Fruit fly (Drosophila melanogaster) whole organism, embryonic: ENCODE results near the gene UQCR-14L.

Experiments used
- Atf-2 ChIP-seq: fragments of 200-800 bp; sonication (Bioruptor generic); optimal IDR thresholded peaks from 2 replicates; lab custom pipeline; 2016; ENCODE audit warnings: missing biosample characterization, missing genetic modification characterization
- Bgb ChIP-seq: fragments of 200-800 bp; sonication (Bioruptor generic); IDR thresholded peaks from 2 replicates; pipeline ENCODE4 v1.3.6; 2022; ENCODE audit warnings: missing biosample characterization, missing genetic modification characterization; ENCODE audit not compliant: partially characterized antibody
- Blimp-1 ChIP-seq: fragments of 200-800 bp; sonication (Bioruptor generic); optimal IDR thresholded peaks from 3 replicates; lab custom pipeline; 2018; ENCODE audit warnings: missing biosample characterization, missing genetic modification characterization, mild to moderate bottlenecking, moderate library complexity, missing genetic modification reagents
- CG10321 ChIP-seq: fragments of 200-800 bp; sonication (Bioruptor generic); IDR thresholded peaks from 2 replicates; pipeline ENCODE4 v1.3.6; 2022; ENCODE audit warnings: missing biosample characterization, missing genetic modification characterization
- CG10565 ChIP-seq: fragments of 200-800 bp; sonication (Bioruptor generic); optimal IDR thresholded peaks from 3 replicates; lab custom pipeline; 2016; ENCODE audit warnings: missing biosample characterization, mild to moderate bottlenecking, missing genetic modification characterization
- CG11504 ChIP-seq: fragments of 200-800 bp; sonication (Bioruptor generic); optimal IDR thresholded peaks from 3 replicates; lab custom pipeline; 2019; ENCODE audit warnings: missing biosample characterization, mild to moderate bottlenecking, missing genetic modification characterization, moderate library complexity
- CG16863 ChIP-seq: fragments of 200-800 bp; sonication (Bioruptor generic); optimal IDR thresholded peaks from 3 replicates; lab custom pipeline; 2016; ENCODE audit warnings: missing biosample characterization, missing genetic modification characterization
- CG1792 ChIP-seq: fragments of 200-800 bp; sonication (Bioruptor generic); optimal IDR thresholded peaks from 2 replicates; lab custom pipeline; 2016; ENCODE audit warnings: missing biosample characterization, missing genetic modification characterization
- CG18619 ChIP-seq: fragments of 200-800 bp; sonication (Bioruptor generic); optimal IDR thresholded peaks from 3 replicates; lab custom pipeline; 2017; ENCODE audit warnings: missing biosample characterization, mild to moderate bottlenecking, missing genetic modification characterization
- CG3065 ChIP-seq: fragments of 200-800 bp; sonication (Bioruptor generic); optimal IDR thresholded peaks from 2 replicates; lab custom pipeline; 2016; ENCODE audit warnings: missing biosample characterization, missing genetic modification characterization
- CG32532 ChIP-seq: fragments of 200-800 bp; sonication (Bioruptor generic); IDR thresholded peaks from 2 replicates; pipeline ENCODE4 v1.3.6; 2022; ENCODE audit warnings: missing biosample characterization, missing genetic modification characterization
- CG4328 ChIP-seq: fragments of 200-800 bp; sonication (Bioruptor generic); optimal IDR thresholded peaks from 3 replicates; lab custom pipeline; 2017; ENCODE audit warnings: missing biosample characterization, missing genetic modification reagents, missing genetic modification characterization
- CG6254 ChIP-seq: fragments of 200-800 bp; sonication (Bioruptor generic); optimal IDR thresholded peaks from 3 replicates; lab custom pipeline; 2017; ENCODE audit warnings: mild to moderate bottlenecking, missing biosample characterization, missing genetic modification reagents, missing genetic modification characterization
- CG6272 ChIP-seq: fragments of 200-800 bp; sonication (Bioruptor generic); IDR thresholded peaks from 2 replicates; pipeline ENCODE4 v1.3.6; 2022; ENCODE audit warnings: missing biosample characterization, missing genetic modification characterization
- CG7372 ChIP-seq: fragments of 200-800 bp; sonication (Bioruptor generic); IDR thresholded peaks from 2 replicates; pipeline ENCODE4 v1.3.6; 2022; ENCODE audit warnings: missing biosample characterization, missing genetic modification characterization
- CG8388 ChIP-seq: fragments of 200-800 bp; sonication (Bioruptor generic); optimal IDR thresholded peaks from 2 replicates; lab custom pipeline; 2019; ENCODE audit warnings: missing biosample characterization, mild to moderate bottlenecking, missing genetic modification characterization, moderate library complexity
- CG9727 ChIP-seq: fragments of 200-800 bp; sonication (Bioruptor generic); optimal IDR thresholded peaks from 3 replicates; lab custom pipeline; 2017; ENCODE audit warnings: missing biosample characterization, mild to moderate bottlenecking, missing genetic modification characterization
- CHES-1-like ChIP-seq: fragments of 200-800 bp; sonication (Bioruptor generic); optimal IDR thresholded peaks from 2 replicates; lab custom pipeline; 2016; ENCODE audit warnings: missing biosample characterization, missing genetic modification characterization
- Chrac-16 ChIP-seq: fragments of 200-800 bp; sonication (Bioruptor generic); optimal IDR thresholded peaks from 3 replicates; lab custom pipeline; 2016; ENCODE audit warnings: missing biosample characterization, missing genetic modification characterization
- Eip74EF ChIP-seq, 2 experiments: fragments of 200-800 bp in 1 of 2; fragments of >200 bp in 1 of 2; sonication (Bioruptor generic) in 1 of 2; optimal IDR thresholded peaks; 2 replicates each; lab custom pipeline; 2017 to 2019; ENCODE audit warnings: missing biosample characterization in 2 of 2, missing genetic modification characterization in 2 of 2, mild to moderate bottlenecking in 1 of 2, moderate library complexity in 1 of 2
- Hey ChIP-seq: fragments of 200-800 bp; sonication (Bioruptor generic); optimal IDR thresholded peaks from 3 replicates; lab custom pipeline; 2018; ENCODE audit warnings: missing biosample characterization, mild to moderate bottlenecking, missing genetic modification characterization
- HmgD ChIP-seq: fragments of 200-800 bp; sonication (Bioruptor generic); optimal IDR thresholded peaks from 3 replicates; lab custom pipeline; 2016; ENCODE audit warnings: missing biosample characterization, missing genetic modification characterization
- Hmx ChIP-seq: fragments of 200-800 bp; sonication (Bioruptor generic); optimal IDR thresholded peaks from 2 replicates; lab custom pipeline; 2016; ENCODE audit warnings: missing biosample characterization, missing genetic modification characterization
- Kr ChIP-seq: fragments of 200-800 bp; sonication (Bioruptor generic); optimal IDR thresholded peaks from 2 replicates; lab custom pipeline; 2017; ENCODE audit warnings: missing biosample characterization, mild to moderate bottlenecking, missing genetic modification characterization
- MESR4 ChIP-seq: fragments of 200-800 bp; sonication (Bioruptor generic); optimal IDR thresholded peaks from 2 replicates; lab custom pipeline; 2018; ENCODE audit warnings: missing biosample characterization, mild to moderate bottlenecking, missing genetic modification characterization, moderate library complexity
- Nf-YC ChIP-seq: fragments of 200-800 bp; optimal IDR thresholded peaks from 3 replicates; lab custom pipeline; 2019; ENCODE audit warnings: missing biosample characterization, mild to moderate bottlenecking, missing genetic modification characterization, moderate library complexity
- Usf ChIP-seq: fragments of 200-800 bp; sonication (Bioruptor generic); optimal IDR thresholded peaks from 2 replicates; lab custom pipeline; 2017; ENCODE audit warnings: missing genotype, missing biosample characterization, missing genetic modification characterization
- Xrp1 ChIP-seq: fragments of 200-800 bp; sonication (Bioruptor generic); IDR thresholded peaks from 2 replicates; pipeline ENCODE4 v1.3.6; 2022; ENCODE audit warnings: missing biosample characterization, missing genetic modification characterization
- ac ChIP-seq: fragments of 200-800 bp; sonication (Bioruptor generic); optimal IDR thresholded peaks from 3 replicates; lab custom pipeline; 2017; ENCODE audit warnings: missing biosample characterization, mild to moderate bottlenecking, missing genetic modification characterization
- ara ChIP-seq: fragments of 200-800 bp; sonication (Bioruptor generic); IDR thresholded peaks from 2 replicates; pipeline ENCODE4 v1.3.6; 2022; ENCODE audit warnings: missing biosample characterization, missing genetic modification characterization
- bsh ChIP-seq, 2 experiments: fragments of 200-800 bp; sonication (Bioruptor generic); optimal IDR thresholded peaks; 2 replicates each; lab custom pipeline; 2017 to 2018; ENCODE audit warnings: mild to moderate bottlenecking in 2 of 2, missing biosample characterization in 2 of 2, missing genetic modification characterization in 2 of 2, moderate library complexity in 1 of 2
- btn ChIP-seq: fragments of 200-800 bp; sonication (Bioruptor generic); optimal IDR thresholded peaks from 2 replicates; lab custom pipeline; 2016; ENCODE audit warnings: missing biosample characterization, missing genetic modification characterization
- ci ChIP-seq: fragments of 200-800 bp; sonication (Bioruptor generic); IDR thresholded peaks from 3 replicates; pipeline ENCODE4 v1.3.6; 2022; ENCODE audit warnings: missing biosample characterization, missing genetic modification characterization
- grau ChIP-seq: fragments of 200-800 bp; optimal IDR thresholded peaks from 3 replicates; lab custom pipeline; 2019; ENCODE audit warnings: missing biosample characterization, mild to moderate bottlenecking, missing genetic modification characterization, moderate library complexity
- kni ChIP-seq: fragments of 200-800 bp; sonication (Bioruptor generic); optimal IDR thresholded peaks from 3 replicates; lab custom pipeline; 2017; ENCODE audit warnings: mild to moderate bottlenecking, missing biosample characterization, missing genetic modification reagents, missing genetic modification characterization
- odd ChIP-seq: fragments of 200-800 bp; sonication (Bioruptor generic); optimal IDR thresholded peaks from 2 replicates; lab custom pipeline; 2017; ENCODE audit warnings: missing biosample characterization, mild to moderate bottlenecking, missing genetic modification characterization
- pho ChIP-seq: fragments of 200-800 bp; sonication (Bioruptor generic); optimal IDR thresholded peaks from 2 replicates; lab custom pipeline; 2016; ENCODE audit warnings: missing biosample characterization, missing genetic modification characterization
- pita ChIP-seq: fragments of 200-800 bp; sonication (Bioruptor generic); optimal IDR thresholded peaks from 2 replicates; lab custom pipeline; 2017; ENCODE audit warnings: missing biosample characterization, mild to moderate bottlenecking, missing genetic modification characterization
- psq ChIP-seq: fragments of 200-800 bp; sonication (Bioruptor generic); optimal IDR thresholded peaks from 2 replicates; lab custom pipeline; 2017; ENCODE audit warnings: missing biosample characterization, missing genetic modification characterization
- row ChIP-seq: fragments of 200-800 bp; sonication (Bioruptor generic); IDR thresholded peaks from 3 replicates; pipeline ENCODE4 v1.3.6; 2022; ENCODE audit warnings: missing biosample characterization, missing genetic modification characterization
- sd ChIP-seq: fragments of 200-800 bp; sonication (Bioruptor generic); optimal IDR thresholded peaks from 3 replicates; lab custom pipeline; 2018; ENCODE audit warnings: missing biosample characterization, mild to moderate bottlenecking, missing genetic modification characterization, moderate library complexity
- sens-2 ChIP-seq: fragments of 200-800 bp; sonication (Bioruptor generic); IDR thresholded peaks from 2 replicates; pipeline ENCODE4 v1.3.6; 2022; ENCODE audit warnings: missing biosample characterization, missing genetic modification characterization
- sna ChIP-seq: fragments of 200-800 bp; sonication (Bioruptor generic); IDR thresholded peaks from 2 replicates; pipeline ENCODE4 v1.3.6; 2022; ENCODE audit warnings: missing biosample characterization, missing genetic modification characterization; ENCODE audit not compliant: partially characterized antibody
- sr ChIP-seq: fragments of 200-800 bp; sonication (Bioruptor generic); IDR thresholded peaks from 3 replicates; pipeline ENCODE4 v1.3.6; 2022; ENCODE audit warnings: missing biosample characterization, missing genetic modification characterization
- trem ChIP-seq: fragments of 200-800 bp; optimal IDR thresholded peaks from 3 replicates; lab custom pipeline; 2019; ENCODE audit warnings: missing biosample characterization, mild to moderate bottlenecking, missing genetic modification characterization, moderate library complexity
- trh ChIP-seq: fragments of 200-800 bp; sonication (Bioruptor generic); optimal IDR thresholded peaks from 2 replicates; lab custom pipeline; 2016; ENCODE audit warnings: missing biosample characterization, missing genetic modification characterization
- tup ChIP-seq: fragments of 200-800 bp; sonication (Bioruptor generic); optimal IDR thresholded peaks from 2 replicates; lab custom pipeline; 2016; ENCODE audit warnings: missing biosample characterization, mild to moderate bottlenecking, missing genetic modification characterization, moderate library complexity
- tx ChIP-seq: fragments of 200-800 bp; sonication (Bioruptor generic); optimal IDR thresholded peaks from 2 replicates; lab custom pipeline; 2016; ENCODE audit warnings: missing biosample characterization, missing genetic modification characterization

Gene UQCR-14L

dm6 chr3R:28339654-28340605 is 46.1 kb downstream of the UQCR-14L start, which contains the start of the genes Gfat2 and Moca-cyp (continued):
- TF ChIP-seq Eip74EF (GFP tag; optimal IDR thresholded peaks at IDR 0.05; lab: Kevin White, UChicago) (no peak), CHES-1-like (GFP tag; lab: Kevin White, UChicago) (peak; percentile 31), Xrp1 (GFP tag; lab: Robert Waterston, UW) (peak; percentile 44; the same call in 1 of the 2 replicates), Hmx (GFP tag; lab: Kevin White, UChicago) (no peak), CG4328 (GFP tag; lab: Kevin White, UChicago) (peak; percentile 37), Atf-2 (GFP tag; lab: Kevin White, UChicago) (no peak), CG18619 (peak; percentile 67), Nf-YC (tag; lab: Kevin White, UChicago) (peak; percentile 67), Kr (no peak), trem (tag; lab: Kevin White, UChicago) (peak; percentile 64), CG9727 (peak; percentile 75), CG7372 (GFP tag; lab: Robert Waterston, UW) (peak; percentile 47; the same call in 1 of the 2 replicates), CG1792 (GFP tag; lab: Kevin White, UChicago) (no peak), CG3065 (GFP tag; lab: Kevin White, UChicago) (no peak), Usf (GFP tag; lab: Kevin White, UChicago) (peak; percentile 45), CG32532 (GFP tag; lab: Robert Waterston, UW) (peak; percentile 68), Chrac-16 (GFP tag; lab: Kevin White, UChicago) (peak; percentile 57), sens-2 (GFP tag; lab: Robert Waterston, UW) (no peak), Blimp-1 (GFP tag; lab: Kevin White, UChicago) (peak; percentile 38), pho (GFP tag; lab: Kevin White, UChicago) (peak; percentile 17), odd (GFP tag; lab: Kevin White, UChicago) (peak; percentile 14), sna (GFP tag; lab: Robert Waterston, UW) (peak; percentile 45; the same call in 1 of the 2 replicates), CG10565 (GFP tag; lab: Kevin White, UChicago) (no peak), ara (GFP tag; lab: Robert Waterston, UW) (0 out of 2 replicates have a peak, but pooled peaks have one; percentile 43), tx (GFP tag; lab: Kevin White, UChicago) (no peak), sd (tag; lab: Kevin White, UChicago) (peak; percentile 81), trh (peak; percentile 16), MESR4 (GFP tag; lab: Kevin White, UChicago) (peak; percentile 67), Hey (tag; lab: Kevin White, UChicago) (no peak), sr (GFP tag; lab: Robert Waterston, UW) (0 out of 3 replicates have a peak, but pooled peaks have one; percentile 11), tup (GFP tag; lab: Kevin White, UChicago) (no peak), grau (tag; lab: Kevin White, UChicago) (peak; percentile 71), btn (GFP tag; lab: Kevin White, UChicago) (no peak), CG10321 (GFP tag; lab: Robert Waterston, UW) (peak; percentile 63), pita (no peak), ci (GFP tag; lab: Robert Waterston, UW) (peak; percentile 87), CG16863 (no peak), CG8388 (GFP tag; lab: Kevin White, UChicago) (peak; percentile 32), CG6254 (GFP tag; lab: Kevin White, UChicago) (peak; percentile 54), Bgb (peak; percentile 66), CG6272 (GFP tag; lab: Robert Waterston, UW) (no peak), kni (GFP tag; lab: Kevin White, UChicago) (peak; percentile 42), row (GFP tag; lab: Robert Waterston, UW) (peak; percentile 84), psq (GFP tag; lab: Kevin White, UChicago) (no peak), bsh (GFP tag; optimal IDR thresholded peaks at IDR 0.05; lab: Kevin White, UChicago) (peak in 1 of 2 experiments; percentile 58), ac (GFP tag; lab: Kevin White, UChicago) (peak; percentile 44), HmgD (GFP tag; lab: Kevin White, UChicago) (no peak), CG11504 (tag; lab: Kevin White, UChicago) (peak; percentile 74)
